Fruit fly (Drosophila melanogaster) whole organism, wandering third instar larva: ENCODE data around the gene RhoGEF64C.

Experiments used
- br ChIP-seq: fragments of 200-800 bp; sonication (Bioruptor generic); optimal IDR thresholded peaks from 2 replicates; lab custom pipeline; 2016; ENCODE audit warnings: missing biosample characterization, missing genetic modification characterization
- dsf ChIP-seq: sonication (Bioruptor generic); optimal IDR thresholded peaks from 2 replicates; lab custom pipeline; 2016; ENCODE audit warnings: missing biosample characterization, missing genetic modification characterization, borderline replicate concordance
- pan ChIP-seq: fragments of >200 bp; optimal IDR thresholded peaks from 2 replicates; lab custom pipeline; 2017

DNA sequence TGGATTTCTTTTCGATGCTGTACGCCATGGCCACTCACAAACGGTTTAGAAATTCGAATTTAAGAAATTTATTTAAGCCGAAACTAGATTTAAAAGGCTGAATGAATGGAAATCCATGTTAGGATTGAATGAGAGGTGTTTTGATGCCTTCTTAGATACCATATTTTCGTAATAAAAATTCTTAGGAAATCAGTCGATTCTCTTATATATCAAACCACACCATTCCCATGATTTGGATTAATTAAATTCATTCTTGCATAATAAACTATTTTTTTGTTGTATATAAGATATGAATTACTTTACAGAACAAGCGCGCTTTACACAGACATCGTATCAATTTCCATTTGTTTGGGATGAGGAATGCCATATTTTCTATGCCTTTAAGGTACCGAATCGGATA is 3.9 kb upstream of the RhoGEF64C start, which contains the start of gene CG7514:
- TF ChIP-seq pan (lab: Kevin White, UChicago), result no peak
- no peak for TF ChIP-seq br (GFP tag; lab: Kevin White, UChicago)
- TF ChIP-seq dsf (GFP tag; lab: Kevin White, UChicago), result no peak
